Fruit fly (Drosophila melanogaster): ENCODE results near the gene He.

DNA sequence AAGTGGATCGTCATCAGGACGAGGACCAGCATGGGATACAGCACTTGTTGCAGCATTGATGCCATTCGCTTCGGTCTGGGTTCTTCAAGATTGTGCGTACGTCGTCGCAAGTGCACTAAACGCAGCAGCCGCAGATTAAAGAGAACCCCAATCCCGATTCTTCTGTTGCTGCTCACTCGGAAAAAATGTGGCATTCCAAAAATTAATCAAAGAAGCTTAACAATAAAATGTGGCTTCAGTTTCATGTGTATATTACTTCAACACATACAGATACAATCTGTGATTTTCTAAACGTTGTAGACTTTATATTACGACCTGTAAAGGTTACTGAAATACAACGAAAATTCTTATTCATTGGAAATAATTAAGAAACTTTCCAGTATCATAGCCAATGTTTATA, 47.4 kb upstream of the He start, which contains the start of gene NimC3:
- TF ChIP-seq bab1 (GFP tag; optimal IDR thresholded peaks at IDR 0.05) (no peak), CG11617 (GFP tag; optimal IDR thresholded peaks at IDR 0.05) (no peak), CG14711 (tag; optimal IDR thresholded peaks at IDR 0.05) (no peak)
